Fruit fly (Drosophila melanogaster) whole organism, embryonic: ENCODE data around the gene Herc4.

Experiments used
- Abd-B ChIP-seq: fragments of 200-800 bp; sonication (Bioruptor generic); optimal IDR thresholded peaks from 2 replicates; lab custom pipeline; 2018; ENCODE audit warnings: missing biosample characterization, mild to moderate bottlenecking, missing genetic modification characterization, moderate library complexity
- B-H1 ChIP-seq: fragments of 200-800 bp; sonication (Bioruptor generic); IDR thresholded peaks from 3 replicates; pipeline ENCODE4 v1.3.6; 2022; ENCODE audit warnings: missing biosample characterization, missing genetic modification characterization
- C15 ChIP-seq: fragments of 200-800 bp; sonication (Bioruptor generic); IDR thresholded peaks from 3 replicates; pipeline ENCODE4 v1.3.6; 2022; ENCODE audit warnings: missing biosample characterization, missing genetic modification characterization
- CG10209 ChIP-seq: fragments of 200-800 bp; sonication (Bioruptor generic); optimal IDR thresholded peaks from 3 replicates; lab custom pipeline; 2017; ENCODE audit warnings: missing biosample characterization, mild to moderate bottlenecking, missing genetic modification characterization, missing genetic modification reagents
- CG10462 ChIP-seq: fragments of 200-800 bp; sonication (Bioruptor generic); optimal IDR thresholded peaks from 2 replicates; lab custom pipeline; 2016; ENCODE audit warnings: missing biosample characterization, missing genetic modification characterization
- CG11456 ChIP-seq: fragments of 200-800 bp; sonication (Bioruptor generic); IDR thresholded peaks from 3 replicates; pipeline ENCODE4 v1.3.6; 2022; ENCODE audit warnings: missing biosample characterization, missing genetic modification characterization
- CG13287 ChIP-seq: fragments of 200-800 bp; sonication (Bioruptor generic); IDR thresholded peaks from 2 replicates; pipeline ENCODE4 v1.3.6; 2022; ENCODE audit warnings: missing biosample characterization, missing genetic modification characterization; ENCODE audit not compliant: partially characterized antibody
- CG13296 ChIP-seq: fragments of 200-800 bp; sonication (Bioruptor generic); optimal IDR thresholded peaks from 3 replicates; lab custom pipeline; 2018; ENCODE audit warnings: missing biosample characterization, mild to moderate bottlenecking, missing genetic modification characterization
- CG13624 ChIP-seq: fragments of 200-800 bp; sonication (Bioruptor generic); optimal IDR thresholded peaks from 2 replicates; lab custom pipeline; 2016; ENCODE audit warnings: missing biosample characterization, missing genetic modification characterization
- CG15514 ChIP-seq: fragments of 200-800 bp; sonication (Bioruptor generic); optimal IDR thresholded peaks from 3 replicates; lab custom pipeline; 2017; ENCODE audit warnings: missing biosample characterization, missing genetic modification characterization, mild to moderate bottlenecking, moderate library complexity, missing genetic modification reagents
- CG17829 ChIP-seq: fragments of 200-800 bp; optimal IDR thresholded peaks from 2 replicates; lab custom pipeline; 2019; ENCODE audit warnings: missing biosample characterization, mild to moderate bottlenecking, missing genetic modification characterization, moderate library complexity
- CG31224 ChIP-seq: fragments of 200-800 bp; sonication (Bioruptor generic); IDR thresholded peaks from 2 replicates; pipeline ENCODE4 v1.3.6; 2022; ENCODE audit warnings: missing biosample characterization, missing genetic modification characterization
- CG34376 ChIP-seq: fragments of 200-800 bp; sonication (Bioruptor generic); optimal IDR thresholded peaks from 2 replicates; lab custom pipeline; 2018; ENCODE audit warnings: missing biosample characterization, mild to moderate bottlenecking, missing genetic modification characterization
- CG9797 ChIP-seq: fragments of 200-800 bp; sonication (Bioruptor generic); optimal IDR thresholded peaks from 3 replicates; lab custom pipeline; 2018; ENCODE audit warnings: missing biosample characterization, mild to moderate bottlenecking, missing genetic modification characterization
- CrebB ChIP-seq: fragments of 200-800 bp; sonication (Bioruptor generic); optimal IDR thresholded peaks from 3 replicates; lab custom pipeline; 2018; ENCODE audit warnings: missing biosample characterization, mild to moderate bottlenecking, missing genetic modification characterization
- Dfd ChIP-seq, 2 experiments: fragments of >200 bp; optimal IDR thresholded peaks; 2 replicates each; lab custom pipeline; 2017; ENCODE audit warnings: missing biosample characterization in 2 of 2, missing genetic modification characterization in 2 of 2
- Dref ChIP-seq: fragments of 200-800 bp; sonication (Bioruptor generic); IDR thresholded peaks from 2 replicates; pipeline ENCODE4 v1.3.6; 2022; ENCODE audit warnings: missing biosample characterization, missing genetic modification characterization
- Eip74EF ChIP-seq, 2 experiments: fragments of 200-800 bp in 1 of 2; fragments of >200 bp in 1 of 2; sonication (Bioruptor generic) in 1 of 2; optimal IDR thresholded peaks; 2 replicates each; lab custom pipeline; 2017 to 2019; ENCODE audit warnings: missing biosample characterization in 2 of 2, missing genetic modification characterization in 2 of 2, mild to moderate bottlenecking in 1 of 2, moderate library complexity in 1 of 2
- Ets97D ChIP-seq: fragments of 200-800 bp; sonication (Bioruptor generic); optimal IDR thresholded peaks from 3 replicates; lab custom pipeline; 2016; ENCODE audit warnings: missing biosample characterization, missing genetic modification characterization
- GATAe ChIP-seq: fragments of 200-800 bp; sonication (Bioruptor generic); conservative IDR thresholded peaks from 2 replicates; pipeline ENCODE4 v1.3.6; 2022; ENCODE audit warnings: missing biosample characterization, missing genetic modification characterization
- Hand ChIP-seq: fragments of 200-800 bp; sonication (Bioruptor generic); optimal IDR thresholded peaks from 2 replicates; lab custom pipeline; 2017; ENCODE audit warnings: mild to moderate bottlenecking, missing biosample characterization, missing genetic modification reagents, missing genetic modification characterization
- Hmx ChIP-seq: fragments of 200-800 bp; sonication (Bioruptor generic); optimal IDR thresholded peaks from 2 replicates; lab custom pipeline; 2016; ENCODE audit warnings: missing biosample characterization, missing genetic modification characterization
- Hr51 ChIP-seq, 2 experiments: fragments of 200-800 bp; sonication (Bioruptor generic); optimal IDR thresholded peaks; 2 replicates in 1 of 2; 3 replicates in 1 of 2; lab custom pipeline; 2016 to 2018; ENCODE audit warnings: missing biosample characterization in 2 of 2, missing genetic modification characterization in 2 of 2, mild to moderate bottlenecking in 1 of 2, moderate library complexity in 1 of 2
- Jarid2 ChIP-seq: fragments of 200-800 bp; sonication (Bioruptor generic); optimal IDR thresholded peaks from 3 replicates; lab custom pipeline; 2017; ENCODE audit warnings: mild to moderate bottlenecking, missing biosample characterization, missing genetic modification reagents, missing genetic modification characterization
- Lhr ChIP-seq: fragments of 200-800 bp; sonication (Bioruptor generic); optimal IDR thresholded peaks from 3 replicates; lab custom pipeline; 2017; ENCODE audit warnings: mild to moderate bottlenecking, missing biosample characterization, missing genetic modification reagents, missing genetic modification characterization
- Myb ChIP-seq: fragments of 200-800 bp; sonication (Bioruptor generic); optimal IDR thresholded peaks from 2 replicates; lab custom pipeline; 2016; ENCODE audit warnings: missing biosample characterization, missing genetic modification characterization
- Optix ChIP-seq: fragments of 200-800 bp; sonication (Bioruptor generic); IDR thresholded peaks from 3 replicates; pipeline ENCODE4 v1.3.6; 2022; ENCODE audit warnings: missing biosample characterization, missing genetic modification characterization
- Sry-β ChIP-seq: fragments of 200-800 bp; sonication (Bioruptor generic); optimal IDR thresholded peaks from 2 replicates; lab custom pipeline; 2018; ENCODE audit warnings: missing biosample characterization, mild to moderate bottlenecking, missing genetic modification characterization, moderate library complexity
- Sry-δ ChIP-seq: fragments of 200-800 bp; sonication (Bioruptor generic); optimal IDR thresholded peaks from 2 replicates; lab custom pipeline; 2016; ENCODE audit warnings: missing biosample characterization, missing genetic modification characterization
- Stat92E ChIP-seq, 3 experiments: fragments of >200 bp in 2 of 3; fragments of 200-800 bp in 1 of 3; sonication (Bioruptor generic) in 1 of 3; optimal IDR thresholded peaks; 2 replicates each; lab custom pipeline; 2017 to 2019; ENCODE audit warnings: missing biosample characterization in 3 of 3, missing genetic modification characterization in 3 of 3, mild to moderate bottlenecking in 1 of 3, moderate library complexity in 1 of 3
- aop ChIP-seq: fragments of 200-800 bp; sonication (Bioruptor generic); IDR thresholded peaks from 2 replicates; pipeline ENCODE4 v1.3.6; 2022; ENCODE audit warnings: missing biosample characterization, missing genetic modification characterization
- ash1 ChIP-seq: fragments of 200-800 bp; sonication (Bioruptor generic); optimal IDR thresholded peaks from 2 replicates; lab custom pipeline; 2018; ENCODE audit warnings: missing biosample characterization, mild to moderate bottlenecking, missing genetic modification characterization
- bowl ChIP-seq: fragments of 200-800 bp; sonication (Bioruptor generic); IDR thresholded peaks from 2 replicates; pipeline ENCODE4 v1.3.6; 2022; ENCODE audit warnings: missing biosample characterization, missing genetic modification characterization
- da ChIP-seq: fragments of 200-800 bp; sonication (Bioruptor generic); optimal IDR thresholded peaks from 2 replicates; lab custom pipeline; 2016; ENCODE audit warnings: missing biosample characterization, missing genetic modification characterization
- gce ChIP-seq: fragments of 200-800 bp; sonication (Bioruptor generic); IDR thresholded peaks from 3 replicates; pipeline ENCODE4 v1.3.6; 2022; ENCODE audit warnings: missing biosample characterization, missing genetic modification characterization
- gcm ChIP-seq: fragments of 200-800 bp; sonication (Bioruptor generic); optimal IDR thresholded peaks from 2 replicates; lab custom pipeline; 2019; ENCODE audit warnings: missing biosample characterization, mild to moderate bottlenecking, missing genetic modification characterization, moderate library complexity
- ind ChIP-seq: fragments of 200-800 bp; sonication (Bioruptor generic); optimal IDR thresholded peaks from 3 replicates; lab custom pipeline; 2016; ENCODE audit warnings: missing biosample characterization, missing genetic modification characterization
- lab ChIP-seq: fragments of 200-800 bp; sonication (Bioruptor generic); optimal IDR thresholded peaks from 3 replicates; lab custom pipeline; 2017; ENCODE audit warnings: missing biosample characterization, missing genetic modification characterization, mild to moderate bottlenecking, moderate library complexity, missing genetic modification reagents
- luna ChIP-seq: fragments of 200-800 bp; sonication (Bioruptor generic); optimal IDR thresholded peaks from 2 replicates; lab custom pipeline; 2016; ENCODE audit warnings: missing biosample characterization, missing genetic modification characterization
- maf-S ChIP-seq: fragments of 200-800 bp; sonication (Bioruptor generic); optimal IDR thresholded peaks from 2 replicates; lab custom pipeline; 2016; ENCODE audit warnings: missing biosample characterization, missing genetic modification characterization
- onecut ChIP-seq: fragments of 200-800 bp; sonication (Bioruptor generic); IDR thresholded peaks from 2 replicates; pipeline ENCODE4 v1.3.6; 2022; ENCODE audit warnings: missing biosample characterization, missing genetic modification characterization
- pros ChIP-seq: fragments of 200-800 bp; sonication (Bioruptor generic); optimal IDR thresholded peaks from 3 replicates; lab custom pipeline; 2019; ENCODE audit warnings: missing biosample characterization, mild to moderate bottlenecking, missing genetic modification characterization, moderate library complexity
- pum ChIP-seq: fragments of 200-800 bp; sonication (Bioruptor generic); optimal IDR thresholded peaks from 2 replicates; lab custom pipeline; 2016; ENCODE audit warnings: missing biosample characterization, missing genetic modification characterization
- rib ChIP-seq: fragments of 200-800 bp; sonication (Bioruptor generic); IDR thresholded peaks from 2 replicates; pipeline ENCODE4 v1.3.6; 2022; ENCODE audit warnings: missing biosample characterization, missing genetic modification characterization
- sd ChIP-seq: fragments of 200-800 bp; sonication (Bioruptor generic); optimal IDR thresholded peaks from 3 replicates; lab custom pipeline; 2018; ENCODE audit warnings: missing biosample characterization, mild to moderate bottlenecking, missing genetic modification characterization, moderate library complexity
- slp2 ChIP-seq: fragments of 200-800 bp; sonication (Bioruptor generic); optimal IDR thresholded peaks from 2 replicates; lab custom pipeline; 2016; ENCODE audit warnings: missing biosample characterization, missing genetic modification characterization
- tna ChIP-seq: fragments of 200-800 bp; sonication (Bioruptor generic); IDR thresholded peaks from 2 replicates; pipeline ENCODE4 v1.3.6; 2022; ENCODE audit warnings: missing biosample characterization, missing genetic modification characterization; ENCODE audit not compliant: partially characterized antibody
- wdn ChIP-seq: fragments of 200-800 bp; sonication (Bioruptor generic); IDR thresholded peaks from 2 replicates; pipeline ENCODE4 v1.3.6; 2022; ENCODE audit warnings: missing biosample characterization, missing genetic modification characterization
- zfh1 ChIP-seq: fragments of 200-800 bp; sonication (Bioruptor generic); IDR thresholded peaks from 3 replicates; pipeline ENCODE4 v1.3.6; 2022; ENCODE audit warnings: missing biosample characterization, missing genetic modification characterization

The Herc4 gene

DNA sequence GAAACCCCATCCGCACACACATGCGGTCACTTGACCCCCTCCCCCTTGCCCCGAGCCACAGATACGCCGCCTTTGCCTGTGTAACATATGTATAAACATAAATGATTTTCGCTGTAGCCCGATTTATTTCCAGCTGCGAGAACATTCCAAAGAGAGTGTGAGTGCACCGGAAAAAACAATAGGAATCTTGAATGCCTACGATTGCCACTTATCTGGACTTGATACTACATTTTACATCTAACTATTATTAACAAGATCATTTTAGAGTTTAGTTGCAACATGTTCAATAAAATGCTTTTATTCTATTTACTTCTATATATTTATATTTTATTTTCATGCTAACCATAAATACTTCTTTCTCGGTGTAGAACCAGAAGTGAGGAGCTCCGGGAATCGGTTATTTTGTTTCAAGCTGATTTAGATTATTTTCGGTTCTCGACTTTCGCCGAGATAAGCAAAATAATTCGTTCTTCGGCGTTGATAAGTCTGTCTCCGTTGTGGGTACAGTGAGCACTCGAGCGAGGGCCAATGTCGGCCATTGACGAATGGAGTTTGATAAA lies 13.3 kb upstream of the Herc4 start (continued):
- TF ChIP-seq tna (no peak; the same call in 1 of the 2 replicates), Optix (GFP tag; lab: Robert Waterston, UW) (no peak; the same call in 2 of the 3 replicates), onecut (GFP tag; lab: Robert Waterston, UW) (peak; percentile 64), maf-S (no peak), Hmx (GFP tag; lab: Kevin White, UChicago) (no peak), CG17829 (tag; lab: Kevin White, UChicago) (peak; percentile 94), Dfd (GFP tag; optimal IDR thresholded peaks at IDR 0.05; lab: Kevin White, UChicago) (no peak), Lhr (peak; percentile 61), zfh1 (peak; percentile 86), CG15514 (GFP tag; lab: Kevin White, UChicago) (peak; percentile 43), B-H1 (GFP tag; lab: Robert Waterston, UW) (peak; percentile 62; the same call in 1 of the 3 replicates), CG10209 (GFP tag; lab: Kevin White, UChicago) (peak; percentile 79), CG10462 (GFP tag; lab: Kevin White, UChicago) (peak; percentile 57), Jarid2 (GFP tag; lab: Kevin White, UChicago) (peak; percentile 53), luna (no peak), Eip74EF (GFP tag; optimal IDR thresholded peaks at IDR 0.05; lab: Kevin White, UChicago) (peak in 1 of 2 experiments; percentile 83), CrebB (tag; lab: Kevin White, UChicago) (peak; percentile 58), CG34376 (GFP tag; lab: Kevin White, UChicago) (peak; percentile 81), CG13296 (peak; percentile 30), gce (GFP tag; lab: Robert Waterston, UW) (peak; percentile 80; the same call in 2 of the 3 replicates), lab (GFP tag; lab: Kevin White, UChicago) (peak; percentile 88), gcm (GFP tag; lab: Kevin White, UChicago) (peak; percentile 87), GATAe (GFP tag; lab: Robert Waterston, UW) (no peak), aop (GFP tag; lab: Robert Waterston, UW) (peak; percentile 34; the same call in 1 of the 2 replicates), Stat92E (GFP tag; optimal IDR thresholded peaks at IDR 0.05; lab: Kevin White, UChicago) (peak in 1 of 3 experiments; percentile 37), CG13624 (peak; percentile 26), Ets97D (peak; percentile 19), C15 (GFP tag; lab: Robert Waterston, UW) (peak; percentile 64; the same call in 1 of the 3 replicates), CG31224 (GFP tag; lab: Robert Waterston, UW) (peak; percentile 67), Sry-δ (no peak), slp2 (GFP tag; lab: Kevin White, UChicago) (peak; percentile 22), ash1 (GFP tag; lab: Kevin White, UChicago) (no peak), Hand (peak; percentile 66), da (no peak), Abd-B (peak; percentile 32), Hr51 (GFP tag; optimal IDR thresholded peaks at IDR 0.05; lab: Kevin White, UChicago) (peak; percentile 27 to 82), CG9797 (GFP tag; lab: Kevin White, UChicago) (no peak), bowl (peak; percentile 58; the same call in 1 of the 2 replicates), CG11456 (GFP tag; lab: Robert Waterston, UW) (0 out of 3 replicates have a peak, but pooled peaks have one; percentile 8), Dref (GFP tag; lab: Robert Waterston, UW) (no peak), pros (GFP tag; lab: Kevin White, UChicago) (peak; percentile 75), CG13287 (GFP tag; lab: Robert Waterston, UW) (no peak), Myb (GFP tag; lab: Kevin White, UChicago) (no peak), pum (peak; percentile 2), wdn (GFP tag; lab: Robert Waterston, UW) (peak; percentile 67), Sry-β (GFP tag; lab: Kevin White, UChicago) (no peak), sd (tag; lab: Kevin White, UChicago) (peak; percentile 93), rib (no peak; the same call in 1 of the 2 replicates), ind (GFP tag; lab: Kevin White, UChicago) (peak; percentile 66)
